Worm (Caenorhabditis elegans) whole organism, early embryonic: Measurements from ENCODE around the gene nspc-20.

ENCODE experiments used
- F13C5.2 ChIP-seq: sonication (generic microtip); optimal IDR thresholded peaks from 2 replicates; lab custom pipeline; 2017; ENCODE audit warnings: mild to moderate bottlenecking, missing genetic modification characterization, inconsistent platforms, missing compliant biosample characterization
- aly-1 ChIP-seq: sonication (generic microtip); optimal IDR thresholded peaks from 2 replicates; lab custom pipeline; 2016; ENCODE audit warnings: missing genetic modification characterization, missing compliant biosample characterization
- ama-1 ChIP-seq: fragments of 150-350 bp; optimal IDR thresholded peaks from 2 replicates; lab custom pipeline; 2014
- ets-7 ChIP-seq: sonication (generic microtip); optimal IDR thresholded peaks from 2 replicates; lab custom pipeline; 2016; ENCODE audit warnings: missing genotype, missing genetic modification characterization, missing compliant biosample characterization
- flt-1 ChIP-seq: fragments of 200-800 bp; sonication (Bioruptor generic); IDR thresholded peaks from 2 replicates; pipeline ENCODE4 v1.3.6; 2022; ENCODE audit warnings: missing genetic modification characterization, missing compliant biosample characterization
- hmbx-1 ChIP-seq: sonication (generic microtip); optimal IDR thresholded peaks from 2 replicates; lab custom pipeline; 2016; ENCODE audit warnings: mild to moderate bottlenecking, missing genetic modification characterization, missing compliant biosample characterization
- hmg-4 ChIP-seq: fragments of 200-800 bp; sonication (Bioruptor generic); optimal IDR thresholded peaks from 2 replicates; lab custom pipeline; 2018; ENCODE audit warnings: mild to moderate bottlenecking, missing genetic modification characterization, missing compliant biosample characterization
- hnd-1 ChIP-seq: sonication (generic microtip); optimal IDR thresholded peaks from 2 replicates; lab custom pipeline; 2016; ENCODE audit warnings: missing genetic modification characterization, missing compliant biosample characterization
- scrt-1 ChIP-seq: fragments of 200-800 bp; sonication (Bioruptor generic); IDR thresholded peaks from 2 replicates; pipeline ENCODE4 v1.3.6; 2022; ENCODE audit warnings: missing genetic modification characterization, missing compliant biosample characterization
- sea-1 ChIP-seq: fragments of 200-800 bp; sonication (Bioruptor generic); conservative IDR thresholded peaks from 2 replicates; pipeline ENCODE4 v1.3.6; 2022; ENCODE audit warnings: missing genetic modification characterization, missing compliant biosample characterization
- tbx-37 ChIP-seq: fragments of 200-800 bp; sonication (Bioruptor generic); conservative IDR thresholded peaks from 2 replicates; pipeline ENCODE4 v1.3.6; 2022; ENCODE audit warnings: missing genetic modification reagents, missing genetic modification characterization, missing compliant biosample characterization

DNA sequence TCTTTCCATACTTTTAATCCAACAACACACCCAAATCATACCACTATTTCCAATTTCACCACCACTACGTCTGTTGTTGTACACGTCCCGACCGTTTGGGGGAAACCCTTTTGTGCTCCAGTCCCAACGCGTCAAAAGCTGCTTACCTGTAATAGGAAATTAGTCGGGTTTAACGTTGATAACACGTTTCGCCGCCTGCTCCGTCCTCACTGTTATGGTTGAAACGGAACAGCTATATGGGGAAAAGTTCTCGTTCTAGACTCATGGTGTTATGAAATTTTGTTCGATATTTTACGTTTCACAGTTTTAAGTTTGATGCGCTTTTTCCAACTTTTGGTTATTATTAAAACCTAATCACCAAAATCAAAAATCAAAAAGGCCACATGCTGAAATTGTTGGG is 5.9 kb upstream of the nspc-20 start:
- no peak for TF ChIP-seq ama-1 (lab: Kevin White, UChicago)
- no peak for TF ChIP-seq scrt-1 (GFP tag; lab: Robert Waterston, UW)
- no peak for TF ChIP-seq ets-7
- no peak for TF ChIP-seq sea-1 (GFP tag; lab: Robert Waterston, UW)
- TF ChIP-seq F13C5.2, result no peak
- TF ChIP-seq tbx-37 (GFP tag; lab: Robert Waterston, UW), result no peak
- no peak for TF ChIP-seq hmbx-1 (tag; lab: Kevin White, UChicago)
- TF ChIP-seq flt-1, result no peak
- no peak for TF ChIP-seq hnd-1
- no peak for TF ChIP-seq aly-1
- no peak for TF ChIP-seq hmg-4 (GFP tag; lab: Kevin White, UChicago)
